Worm (Caenorhabditis elegans): Measurements from ENCODE around the gene exos-8.

exos-8 gene

ce11 chrII:6741428-6741827 is at the start of gene exos-8:
TSS of gene exos-8 (plus strand) at chrII:6741691.
- no peak for TF ChIP-seq unc-62 (GFP tag; optimal IDR thresholded peaks at IDR 0.05)

- TF ChIP-seq unc-62 (GFP tag; optimal IDR thresholded peaks at IDR 0.05) = no peak
Observed at ce11 chrII:6695388-6695787, 46.1 kb upstream of the exos-8 start, which contains the start of gene C18H9.5. TSS of gene C18H9.5 (minus strand) at chrII:6695566.

- no peak for TF ChIP-seq unc-62 (GFP tag; optimal IDR thresholded peaks at IDR 0.05)
Observed at ce11 chrII:6698784-6699183, 42.7 kb upstream of the exos-8 start, which contains the start of gene C18H9.1. TSS of gene C18H9.1 (plus strand) at chrII:6699084.

- no peak for TF ChIP-seq unc-62 (GFP tag; optimal IDR thresholded peaks at IDR 0.05)
Observed at ce11 chrII:6701497-6701896, 40.0 kb upstream of the exos-8 start, which contains the start of gene C18H9.6. TSS of gene C18H9.6 (minus strand) at chrII:6701625.

ce11 chrII:6705593-6706228 is 35.8 kb upstream of the exos-8 start, which contains the start of gene rpy-1:
TSS of gene rpy-1 (minus strand) at chrII:6705643.
- no peak for TF ChIP-seq unc-62 (GFP tag; optimal IDR thresholded peaks at IDR 0.05)

- TF ChIP-seq unc-62 (GFP tag; optimal IDR thresholded peaks at IDR 0.05) = no peak
Observed at ce11 chrII:6706552-6707091, 34.9 kb upstream of the exos-8 start.

- no peak for TF ChIP-seq unc-62 (GFP tag; optimal IDR thresholded peaks at IDR 0.05)
Observed at ce11 chrII:6707496-6708260, 33.8 kb upstream of the exos-8 start.

- no peak for TF ChIP-seq unc-62 (GFP tag; optimal IDR thresholded peaks at IDR 0.05)
Observed at ce11 chrII:6708980-6709379, 32.5 kb upstream of the exos-8 start.

- no peak for TF ChIP-seq unc-62 (GFP tag; optimal IDR thresholded peaks at IDR 0.05)
Observed at ce11 chrII:6709680-6710079, 31.8 kb upstream of the exos-8 start.

- TF ChIP-seq unc-62 (GFP tag; optimal IDR thresholded peaks at IDR 0.05) = no peak
Observed at ce11 chrII:6710596-6710995, 30.9 kb upstream of the exos-8 start.

ce11 chrII:6712177-6712981 is 29.1 kb upstream of the exos-8 start, which contains the start of the genes dpy-10 and T14B4.19:
TSS of gene dpy-10 (minus strand) at chrII:6712227.
TSS of gene T14B4.19 (minus strand) at chrII:6712931.
- no peak for TF ChIP-seq unc-62 (GFP tag; optimal IDR thresholded peaks at IDR 0.05)

ce11 chrII:6713003-6713402 is 28.5 kb upstream of the exos-8 start:
- TF ChIP-seq unc-62 (GFP tag; optimal IDR thresholded peaks at IDR 0.05) = no peak

ce11 chrII:6713832-6714342 is 27.6 kb upstream of the exos-8 start, which contains the start of gene dpy-2:
TSS of gene dpy-2 (plus strand) at chrII:6714292.
- TF ChIP-seq unc-62 (GFP tag; optimal IDR thresholded peaks at IDR 0.05) = no peak

- no peak for TF ChIP-seq unc-62 (GFP tag; optimal IDR thresholded peaks at IDR 0.05)
Observed at ce11 chrII:6715853-6716252, 25.6 kb upstream of the exos-8 start.

ce11 chrII:6716638-6717037 is 24.9 kb upstream of the exos-8 start, which contains the start of the genes T14B4.5 and T14B4.20:
TSS of gene T14B4.5 (plus strand) at chrII:6716863.
TSS of gene T14B4.20 (plus strand) at chrII:6716901.
- TF ChIP-seq unc-62 (GFP tag; optimal IDR thresholded peaks at IDR 0.05) = no peak
